Fruit fly (Drosophila melanogaster) whole organism, embryonic: Measurements from ENCODE around the gene CG44001.

ENCODE experiments used
- ATbp ChIP-seq: fragments of 200-800 bp; sonication (Bioruptor generic); optimal IDR thresholded peaks from 2 replicates; lab custom pipeline; 2017; ENCODE audit warnings: missing biosample characterization, mild to moderate bottlenecking, missing genetic modification characterization, missing genetic modification reagents
- Bteb2 ChIP-seq: fragments of 200-800 bp; sonication (Bioruptor generic); optimal IDR thresholded peaks from 2 replicates; lab custom pipeline; 2016; ENCODE audit warnings: missing biosample characterization, missing genetic modification characterization
- CG11247 ChIP-seq: fragments of 200-800 bp; sonication (Bioruptor generic); IDR thresholded peaks from 2 replicates; pipeline ENCODE4 v1.3.6; 2022; ENCODE audit warnings: missing biosample characterization, missing genetic modification characterization
- CG11504 ChIP-seq: fragments of 200-800 bp; sonication (Bioruptor generic); optimal IDR thresholded peaks from 3 replicates; lab custom pipeline; 2019; ENCODE audit warnings: missing biosample characterization, mild to moderate bottlenecking, missing genetic modification characterization, moderate library complexity
- CG13296 ChIP-seq: fragments of 200-800 bp; sonication (Bioruptor generic); optimal IDR thresholded peaks from 3 replicates; lab custom pipeline; 2018; ENCODE audit warnings: missing biosample characterization, mild to moderate bottlenecking, missing genetic modification characterization
- CG15269 ChIP-seq: fragments of 200-800 bp; sonication (Bioruptor generic); optimal IDR thresholded peaks from 2 replicates; lab custom pipeline; 2018; ENCODE audit warnings: missing biosample characterization, mild to moderate bottlenecking, missing genetic modification characterization, moderate library complexity
- CG1529 ChIP-seq: fragments of 200-800 bp; sonication (Bioruptor generic); optimal IDR thresholded peaks from 3 replicates; lab custom pipeline; 2018; ENCODE audit warnings: missing biosample characterization, missing genetic modification characterization
- CG1602 ChIP-seq: fragments of 200-800 bp; sonication (Bioruptor generic); optimal IDR thresholded peaks from 3 replicates; lab custom pipeline; 2016; ENCODE audit warnings: missing biosample characterization, missing genetic modification characterization
- CG16779 ChIP-seq: fragments of 200-800 bp; sonication (Bioruptor generic); IDR thresholded peaks from 2 replicates; pipeline ENCODE4 v1.3.6; 2022; ENCODE audit warnings: missing biosample characterization, missing genetic modification characterization
- CG1792 ChIP-seq: fragments of 200-800 bp; sonication (Bioruptor generic); optimal IDR thresholded peaks from 2 replicates; lab custom pipeline; 2016; ENCODE audit warnings: missing biosample characterization, missing genetic modification characterization
- CG33213 ChIP-seq: fragments of 200-800 bp; sonication (Bioruptor generic); optimal IDR thresholded peaks from 3 replicates; lab custom pipeline; 2016; ENCODE audit warnings: missing biosample characterization, missing genetic modification characterization
- CG34224 ChIP-seq: fragments of 200-800 bp; sonication (Bioruptor generic); IDR thresholded peaks from 3 replicates; pipeline ENCODE4 v1.3.6; 2022; ENCODE audit warnings: missing biosample characterization, missing genetic modification characterization; ENCODE audit not compliant: partially characterized antibody
- CG4730 ChIP-seq: fragments of 200-800 bp; sonication (Bioruptor generic); IDR thresholded peaks from 2 replicates; pipeline ENCODE4 v1.3.6; 2022; ENCODE audit warnings: missing biosample characterization, missing genetic modification characterization
- CG5245 ChIP-seq: fragments of 200-800 bp; sonication (Bioruptor generic); optimal IDR thresholded peaks from 3 replicates; lab custom pipeline; 2016; ENCODE audit warnings: missing biosample characterization, missing genetic modification characterization
- CG6175 ChIP-seq: fragments of 200-800 bp; sonication (Bioruptor generic); IDR thresholded peaks from 3 replicates; pipeline ENCODE4 v1.3.6; 2022; ENCODE audit warnings: missing biosample characterization, missing genetic modification characterization
- CG6254 ChIP-seq: fragments of 200-800 bp; sonication (Bioruptor generic); optimal IDR thresholded peaks from 3 replicates; lab custom pipeline; 2017; ENCODE audit warnings: mild to moderate bottlenecking, missing biosample characterization, missing genetic modification reagents, missing genetic modification characterization
- CG6813 ChIP-seq: fragments of 200-800 bp; sonication (Bioruptor generic); optimal IDR thresholded peaks from 2 replicates; lab custom pipeline; 2017; ENCODE audit warnings: missing biosample characterization, missing genetic modification characterization, mild to moderate bottlenecking, moderate library complexity, missing genetic modification reagents
- CG7928 ChIP-seq: fragments of 200-800 bp; sonication (Bioruptor generic); optimal IDR thresholded peaks from 2 replicates; lab custom pipeline; 2017; ENCODE audit warnings: missing biosample characterization, mild to moderate bottlenecking, missing genetic modification characterization
- CG9437 ChIP-seq: fragments of 200-800 bp; sonication (Bioruptor generic); optimal IDR thresholded peaks from 2 replicates; lab custom pipeline; 2018; ENCODE audit warnings: missing biosample characterization, mild to moderate bottlenecking, missing genetic modification characterization
- CkIIα-i1 ChIP-seq: fragments of 200-800 bp; sonication (Bioruptor generic); IDR thresholded peaks from 2 replicates; pipeline ENCODE4 v1.3.6; 2022; ENCODE audit warnings: missing biosample characterization, missing genetic modification characterization
- Dbx ChIP-seq: fragments of 200-800 bp; sonication (Bioruptor generic); IDR thresholded peaks from 3 replicates; pipeline ENCODE4 v1.3.6; 2022; ENCODE audit warnings: missing biosample characterization, missing genetic modification characterization
- Dref ChIP-seq: fragments of 200-800 bp; sonication (Bioruptor generic); IDR thresholded peaks from 2 replicates; pipeline ENCODE4 v1.3.6; 2022; ENCODE audit warnings: missing biosample characterization, missing genetic modification characterization
- Fer3 ChIP-seq: fragments of 200-800 bp; sonication (Bioruptor generic); optimal IDR thresholded peaks from 2 replicates; lab custom pipeline; 2018; ENCODE audit warnings: missing biosample characterization, mild to moderate bottlenecking, missing genetic modification characterization, moderate library complexity
- Gug ChIP-seq: fragments of 200-800 bp; sonication (Bioruptor generic); IDR thresholded peaks from 4 replicates; pipeline ENCODE4 v1.3.6; 2022; ENCODE audit warnings: missing biosample characterization, missing genetic modification characterization
- Hand ChIP-seq: fragments of 200-800 bp; sonication (Bioruptor generic); optimal IDR thresholded peaks from 2 replicates; lab custom pipeline; 2017; ENCODE audit warnings: mild to moderate bottlenecking, missing biosample characterization, missing genetic modification reagents, missing genetic modification characterization
- Jarid2 ChIP-seq: fragments of 200-800 bp; sonication (Bioruptor generic); optimal IDR thresholded peaks from 3 replicates; lab custom pipeline; 2017; ENCODE audit warnings: mild to moderate bottlenecking, missing biosample characterization, missing genetic modification reagents, missing genetic modification characterization
- Mes4 ChIP-seq: fragments of 200-800 bp; sonication (Bioruptor generic); optimal IDR thresholded peaks from 2 replicates; lab custom pipeline; 2016; ENCODE audit warnings: missing biosample characterization, missing genetic modification characterization
- NK7.1 ChIP-seq: fragments of 200-800 bp; sonication (Bioruptor generic); optimal IDR thresholded peaks from 3 replicates; lab custom pipeline; 2016; ENCODE audit warnings: missing biosample characterization, missing genetic modification characterization
- Ravus ChIP-seq: fragments of 200-800 bp; sonication (Bioruptor generic); IDR thresholded peaks from 2 replicates; pipeline ENCODE4 v1.3.6; 2022; ENCODE audit warnings: missing biosample characterization, missing genetic modification characterization
- Side ChIP-seq: fragments of 200-800 bp; sonication (Bioruptor generic); optimal IDR thresholded peaks from 2 replicates; lab custom pipeline; 2016; ENCODE audit warnings: missing biosample characterization, missing genetic modification characterization
- Sox102F ChIP-seq: fragments of 200-800 bp; sonication (Bioruptor generic); optimal IDR thresholded peaks from 2 replicates; lab custom pipeline; 2018; ENCODE audit warnings: missing biosample characterization, mild to moderate bottlenecking, missing genetic modification characterization, moderate library complexity
- Spps ChIP-seq: fragments of 200-800 bp; sonication (Bioruptor generic); optimal IDR thresholded peaks from 2 replicates; lab custom pipeline; 2018; ENCODE audit warnings: missing biosample characterization, mild to moderate bottlenecking, missing genetic modification characterization
- TFAM ChIP-seq: fragments of 200-800 bp; sonication (Bioruptor generic); optimal IDR thresholded peaks from 2 replicates; lab custom pipeline; 2017; ENCODE audit warnings: missing biosample characterization, missing genetic modification characterization, inconsistent platforms
- Xrp1 ChIP-seq: fragments of 200-800 bp; sonication (Bioruptor generic); IDR thresholded peaks from 2 replicates; pipeline ENCODE4 v1.3.6; 2022; ENCODE audit warnings: missing biosample characterization, missing genetic modification characterization
- ara ChIP-seq: fragments of 200-800 bp; sonication (Bioruptor generic); IDR thresholded peaks from 2 replicates; pipeline ENCODE4 v1.3.6; 2022; ENCODE audit warnings: missing biosample characterization, missing genetic modification characterization
- chm ChIP-seq: fragments of 200-800 bp; sonication (Bioruptor generic); IDR thresholded peaks from 2 replicates; pipeline ENCODE4 v1.3.6; 2022; ENCODE audit warnings: missing biosample characterization, missing genetic modification characterization
- esg ChIP-seq: fragments of 200-800 bp; sonication (Bioruptor generic); conservative IDR thresholded peaks from 2 replicates; pipeline ENCODE4 v1.3.6; 2022; ENCODE audit warnings: missing biosample characterization, missing genetic modification characterization
- eyg ChIP-seq: fragments of 200-800 bp; sonication (Bioruptor generic); optimal IDR thresholded peaks from 3 replicates; lab custom pipeline; 2016; ENCODE audit warnings: missing biosample characterization, missing genetic modification characterization
- gfzf ChIP-seq: fragments of 200-800 bp; sonication (Bioruptor generic); optimal IDR thresholded peaks from 2 replicates; lab custom pipeline; 2016; ENCODE audit warnings: missing biosample characterization, mild to moderate bottlenecking, missing genetic modification characterization, moderate library complexity
- inv ChIP-seq: fragments of 200-800 bp; sonication (Bioruptor generic); IDR thresholded peaks from 2 replicates; pipeline ENCODE4 v1.3.6; 2022; ENCODE audit warnings: missing biosample characterization, missing genetic modification characterization; ENCODE audit not compliant: partially characterized antibody
- nmo ChIP-seq: fragments of 200-800 bp; sonication (Bioruptor generic); optimal IDR thresholded peaks from 2 replicates; lab custom pipeline; 2018; ENCODE audit warnings: missing biosample characterization, mild to moderate bottlenecking, missing genetic modification characterization, moderate library complexity
- pfk ChIP-seq: fragments of 200-800 bp; sonication (Bioruptor generic); optimal IDR thresholded peaks from 2 replicates; lab custom pipeline; 2018; ENCODE audit warnings: missing biosample characterization, mild to moderate bottlenecking, missing genetic modification characterization, moderate library complexity
- sim ChIP-seq: fragments of 200-800 bp; sonication (Bioruptor generic); IDR thresholded peaks from 2 replicates; pipeline ENCODE4 v1.3.6; 2022; ENCODE audit warnings: missing biosample characterization, missing genetic modification characterization
- sisA ChIP-seq: fragments of 200-800 bp; sonication (Bioruptor generic); IDR thresholded peaks from 2 replicates; pipeline ENCODE4 v1.3.6; 2022; ENCODE audit warnings: missing biosample characterization, missing genetic modification characterization
- trem ChIP-seq: fragments of 200-800 bp; optimal IDR thresholded peaks from 3 replicates; lab custom pipeline; 2019; ENCODE audit warnings: missing biosample characterization, mild to moderate bottlenecking, missing genetic modification characterization, moderate library complexity
- tup ChIP-seq: fragments of 200-800 bp; sonication (Bioruptor generic); optimal IDR thresholded peaks from 2 replicates; lab custom pipeline; 2016; ENCODE audit warnings: missing biosample characterization, mild to moderate bottlenecking, missing genetic modification characterization, moderate library complexity
- tx ChIP-seq: fragments of 200-800 bp; sonication (Bioruptor generic); optimal IDR thresholded peaks from 2 replicates; lab custom pipeline; 2016; ENCODE audit warnings: missing biosample characterization, missing genetic modification characterization
- wor ChIP-seq: fragments of 200-800 bp; sonication (Bioruptor generic); IDR thresholded peaks from 2 replicates; pipeline ENCODE4 v1.3.6; 2022; ENCODE audit warnings: missing biosample characterization, missing genetic modification characterization
- zen2 ChIP-seq: fragments of 200-800 bp; sonication (Bioruptor generic); IDR thresholded peaks from 3 replicates; pipeline ENCODE4 v1.3.6; 2022; ENCODE audit warnings: missing biosample characterization, missing genetic modification characterization; ENCODE audit not compliant: partially characterized antibody
- zfh1 ChIP-seq: fragments of 200-800 bp; sonication (Bioruptor generic); IDR thresholded peaks from 3 replicates; pipeline ENCODE4 v1.3.6; 2022; ENCODE audit warnings: missing biosample characterization, missing genetic modification characterization

Gene CG44001

DNA sequence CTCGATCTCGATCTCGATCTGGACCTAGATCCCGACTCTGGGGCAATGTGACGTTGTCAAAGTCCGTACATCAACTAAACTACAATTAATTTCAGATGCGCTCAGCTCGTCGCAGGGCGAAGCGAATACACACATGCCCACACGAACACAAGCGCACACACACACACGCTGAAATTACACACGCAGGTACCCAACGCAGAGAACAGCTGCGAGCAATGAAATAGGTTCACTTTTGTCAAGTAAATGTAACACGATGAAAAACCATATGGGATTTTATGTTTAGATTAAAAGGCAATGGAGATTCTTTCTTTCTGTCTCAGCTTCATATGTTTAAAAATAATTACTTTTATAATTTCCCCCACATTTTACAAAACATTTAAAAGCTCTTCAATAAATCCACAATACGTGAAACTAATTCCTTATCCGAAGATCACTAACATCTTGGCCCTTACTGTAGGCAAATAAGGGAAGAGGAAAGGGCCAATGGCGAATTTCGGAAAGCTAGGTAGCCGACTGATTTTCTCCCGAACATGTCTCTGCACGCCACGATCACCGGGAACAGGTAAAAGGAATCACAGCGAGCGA, 42.7 kb upstream of the CG44001 start:
- TF ChIP-seq Sox102F (GFP tag; lab: Kevin White, UChicago): peak; percentile 77
- TF ChIP-seq Mes4 (GFP tag; lab: Kevin White, UChicago): peak; percentile 48
- peak; percentile 32 for TF ChIP-seq pfk (GFP tag; lab: Kevin White, UChicago)
- peak; percentile 52 for TF ChIP-seq Jarid2 (GFP tag; lab: Kevin White, UChicago)
- TF ChIP-seq tx (GFP tag; lab: Kevin White, UChicago): peak; percentile 51
- TF ChIP-seq tup (GFP tag; lab: Kevin White, UChicago): peak; percentile 46
- peak; percentile 74 for TF ChIP-seq Hand (GFP tag; lab: Kevin White, UChicago)
- TF ChIP-seq gfzf (GFP tag; lab: Kevin White, UChicago): no peak
- no peak for TF ChIP-seq inv
- TF ChIP-seq Gug (GFP tag; lab: Robert Waterston, UW): peak; percentile 66
- peak; percentile 81 for TF ChIP-seq CG13296
- peak; percentile 59 for TF ChIP-seq CG11247
- peak; percentile 59 for TF ChIP-seq Bteb2
- peak; percentile 56 for TF ChIP-seq wor
- TF ChIP-seq sisA (GFP tag; lab: Robert Waterston, UW): peak; percentile 82
- no peak for TF ChIP-seq CkIIα-i1 (GFP tag; lab: Robert Waterston, UW)
- TF ChIP-seq zfh1 (GFP tag; lab: Robert Waterston, UW): peak; percentile 86
- TF ChIP-seq CG6254: peak; percentile 75
- TF ChIP-seq Xrp1: peak; percentile 92
- TF ChIP-seq CG7928 (GFP tag; lab: Kevin White, UChicago): peak; percentile 53
- peak; percentile 65 for TF ChIP-seq CG33213 (GFP tag; lab: Kevin White, UChicago)
- TF ChIP-seq Fer3 (tag; lab: Kevin White, UChicago): peak; percentile 76
- TF ChIP-seq CG15269 (tag; lab: Kevin White, UChicago): peak; percentile 84
- peak; percentile 73 for TF ChIP-seq CG6813 (GFP tag; lab: Kevin White, UChicago)
- TF ChIP-seq trem (tag; lab: Kevin White, UChicago): peak; percentile 79
- peak; percentile 69 for TF ChIP-seq CG4730 (GFP tag; lab: Robert Waterston, UW)
- TF ChIP-seq TFAM (GFP tag; lab: Kevin White, UChicago): peak; percentile 6
- peak; percentile 87 for TF ChIP-seq chm (GFP tag; lab: Robert Waterston, UW)
- peak; percentile 53 for TF ChIP-seq Dbx
- peak; percentile 80 for TF ChIP-seq ara (GFP tag; lab: Robert Waterston, UW)
- TF ChIP-seq CG1602 (GFP tag; lab: Kevin White, UChicago): peak; percentile 73
- TF ChIP-seq NK7.1 (GFP tag; lab: Kevin White, UChicago): no peak
- peak; percentile 55 for TF ChIP-seq Spps
- TF ChIP-seq sim (GFP tag; lab: Robert Waterston, UW): peak; percentile 50; the same call in 1 of the 2 replicates
- no peak for TF ChIP-seq Dref (GFP tag; lab: Robert Waterston, UW)
- peak; percentile 37; the same call in 1 of the 3 replicates for TF ChIP-seq CG6175 (GFP tag; lab: Robert Waterston, UW)
- peak; percentile 81 for TF ChIP-seq CG9437
- peak; percentile 77 for TF ChIP-seq ATbp (GFP tag; lab: Kevin White, UChicago)
- no peak for TF ChIP-seq CG34224 (GFP tag; lab: Robert Waterston, UW)
- peak; percentile 9 for TF ChIP-seq CG1792
- no peak for TF ChIP-seq eyg (GFP tag; lab: Kevin White, UChicago)
- TF ChIP-seq CG11504 (tag; lab: Kevin White, UChicago): peak; percentile 84
- no peak for TF ChIP-seq CG16779 (GFP tag; lab: Robert Waterston, UW)
- TF ChIP-seq Side (GFP tag; lab: Kevin White, UChicago): peak; percentile 81
- peak; percentile 83 for TF ChIP-seq CG1529 (GFP tag; lab: Kevin White, UChicago)
- TF ChIP-seq nmo (GFP tag; lab: Kevin White, UChicago): peak; percentile 86
- peak; percentile 56 for TF ChIP-seq CG5245 (GFP tag; lab: Kevin White, UChicago)
- TF ChIP-seq Ravus (GFP tag; lab: Robert Waterston, UW): peak; percentile 53
- no peak for TF ChIP-seq zen2
- peak; percentile 76 for TF ChIP-seq esg (GFP tag; lab: Robert Waterston, UW)
